Worm (Caenorhabditis elegans) whole organism, L2 larva: ENCODE results near the gene irld-23.

Experiments used
- C34F6.9 ChIP-seq: fragments of 150-350 bp; optimal IDR thresholded peaks from 2 replicates; lab custom pipeline; 2014; ENCODE audit warnings: missing biosample characterization, missing genetic modification characterization
- F13H6.1 ChIP-seq: sonication (generic microtip); optimal IDR thresholded peaks from 2 replicates; lab custom pipeline; 2016; ENCODE audit warnings: missing genetic modification characterization, missing compliant biosample characterization
- Y55F3AM.14 ChIP-seq: fragments of 200-800 bp; sonication (Bioruptor generic); optimal IDR thresholded peaks from 2 replicates; lab custom pipeline; 2018; ENCODE audit warnings: mild to moderate bottlenecking, missing genetic modification characterization, missing compliant biosample characterization
- ZK546.5 ChIP-seq: sonication (generic microtip); optimal IDR thresholded peaks from 2 replicates; lab custom pipeline; 2017; ENCODE audit warnings: missing biosample characterization, missing genetic modification characterization
- alr-1 ChIP-seq: fragments of 150-350 bp; optimal IDR thresholded peaks from 2 replicates; lab custom pipeline; 2014; ENCODE audit warnings: missing biosample characterization, missing genetic modification characterization
- aly-2 ChIP-seq: fragments of 150-350 bp; optimal IDR thresholded peaks from 2 replicates; lab custom pipeline; 2014; ENCODE audit warnings: missing biosample characterization, missing genetic modification characterization
- ama-1 ChIP-seq: fragments of 150-350 bp; optimal IDR thresholded peaks from 2 replicates; lab custom pipeline; 2018; ENCODE audit warnings: inconsistent platforms
- blmp-1 ChIP-seq: sonication (generic microtip); optimal IDR thresholded peaks from 2 replicates; lab custom pipeline; 2017; ENCODE audit warnings: missing genetic modification characterization, mild to moderate bottlenecking, missing compliant biosample characterization, antibody characterized with exemption, moderate library complexity; ENCODE audit not compliant: insufficient read depth
- ceh-16 ChIP-seq: fragments of 150-350 bp; optimal IDR thresholded peaks from 2 replicates; lab custom pipeline; 2014; ENCODE audit warnings: missing biosample characterization, missing genetic modification characterization
- ceh-82 ChIP-seq: fragments of 150-350 bp; optimal IDR thresholded peaks from 2 replicates; lab custom pipeline; 2014; ENCODE audit warnings: missing biosample characterization, missing genetic modification characterization
- crh-2 ChIP-seq: sonication (generic microtip); optimal IDR thresholded peaks from 2 replicates; lab custom pipeline; 2017; ENCODE audit warnings: missing biosample characterization, missing genetic modification characterization
- dmd-4 ChIP-seq: sonication (generic microtip); optimal IDR thresholded peaks from 2 replicates; lab custom pipeline; 2017; ENCODE audit warnings: missing biosample characterization, missing genetic modification characterization
- elt-1 ChIP-seq: fragments of 150-350 bp; optimal IDR thresholded peaks from 2 replicates; lab custom pipeline; 2014; ENCODE audit warnings: missing biosample characterization, missing genetic modification characterization
- elt-3 ChIP-seq: sonication (generic microtip); optimal IDR thresholded peaks from 2 replicates; lab custom pipeline; 2017; ENCODE audit warnings: missing biosample characterization, missing genetic modification characterization
- fos-1 ChIP-seq: fragments of 150-350 bp; optimal IDR thresholded peaks from 2 replicates; lab custom pipeline; 2014; ENCODE audit warnings: missing biosample characterization, missing genetic modification characterization
- gmeb-1 ChIP-seq: fragments of 150-350 bp; optimal IDR thresholded peaks from 2 replicates; lab custom pipeline; 2014; ENCODE audit warnings: missing biosample characterization, missing genetic modification characterization
- lin-13 ChIP-seq: fragments of 150-350 bp; optimal IDR thresholded peaks from 2 replicates; lab custom pipeline; 2014; ENCODE audit warnings: missing biosample characterization, missing genetic modification reagents, missing genetic modification characterization
- lin-39 ChIP-seq: fragments of 150-350 bp; optimal IDR thresholded peaks from 2 replicates; lab custom pipeline; 2014; ENCODE audit warnings: missing biosample characterization, missing genetic modification reagents, missing genetic modification characterization
- lsy-2 ChIP-seq, 2 experiments: fragments of 150-350 bp in 1 of 2; sonication (generic microtip) in 1 of 2; optimal IDR thresholded peaks; 2 replicates each; lab custom pipeline; 2014 to 2017; ENCODE audit warnings: missing biosample characterization in 2 of 2, missing genetic modification characterization in 2 of 2
- mab-5 ChIP-seq: fragments of 150-350 bp; optimal IDR thresholded peaks from 2 replicates; lab custom pipeline; 2014; ENCODE audit warnings: missing biosample characterization, missing genetic modification characterization
- mbf-1 ChIP-seq: sonication (generic microtip); optimal IDR thresholded peaks from 2 replicates; lab custom pipeline; 2017; ENCODE audit warnings: missing biosample characterization, missing genetic modification characterization
- mdl-1 ChIP-seq, 2 experiments: fragments of 150-350 bp in 1 of 2; sonication (generic microtip) in 1 of 2; optimal IDR thresholded peaks; 2 replicates each; lab custom pipeline; 2017; ENCODE audit warnings: missing biosample characterization in 2 of 2, missing genetic modification characterization in 2 of 2
- nhr-10 ChIP-seq: sonication (generic microtip); optimal IDR thresholded peaks from 2 replicates; lab custom pipeline; 2017; ENCODE audit warnings: missing biosample characterization, missing genetic modification characterization
- nhr-11 ChIP-seq: fragments of 150-350 bp; optimal IDR thresholded peaks from 2 replicates; lab custom pipeline; 2014; ENCODE audit warnings: missing biosample characterization, missing genetic modification characterization
- nhr-12 ChIP-seq: fragments of 150-350 bp; optimal IDR thresholded peaks from 2 replicates; lab custom pipeline; 2014; ENCODE audit warnings: missing biosample characterization, missing genetic modification characterization
- nhr-129 ChIP-seq: fragments of 150-350 bp; optimal IDR thresholded peaks from 2 replicates; lab custom pipeline; 2014; ENCODE audit warnings: missing biosample characterization, missing genetic modification characterization
- nhr-21 ChIP-seq: fragments of 150-350 bp; optimal IDR thresholded peaks from 2 replicates; lab custom pipeline; 2014; ENCODE audit warnings: missing biosample characterization, missing genetic modification characterization
- nhr-23 ChIP-seq: fragments of 150-350 bp; optimal IDR thresholded peaks from 2 replicates; lab custom pipeline; 2014; ENCODE audit warnings: missing biosample characterization, missing genetic modification reagents, missing genetic modification characterization
- nhr-237 ChIP-seq: fragments of 150-350 bp; optimal IDR thresholded peaks from 2 replicates; lab custom pipeline; 2014; ENCODE audit warnings: missing biosample characterization, missing genetic modification characterization
- nhr-25 ChIP-seq: fragments of 150-350 bp; sonication (generic microtip); optimal IDR thresholded peaks from 3 replicates; lab custom pipeline; 2014; ENCODE audit warnings: missing biosample characterization, missing genetic modification characterization
- peb-1 ChIP-seq: fragments of 150-350 bp; optimal IDR thresholded peaks from 2 replicates; lab custom pipeline; 2014; ENCODE audit warnings: missing biosample characterization, missing genetic modification characterization
- sem-4 ChIP-seq: fragments of 150-350 bp; optimal IDR thresholded peaks from 2 replicates; lab custom pipeline; 2014; ENCODE audit warnings: missing biosample characterization, missing genetic modification reagents, missing genetic modification characterization
- skn-1 ChIP-seq: sonication (generic microtip); optimal IDR thresholded peaks from 2 replicates; lab custom pipeline; 2017; ENCODE audit warnings: missing biosample characterization, missing genetic modification characterization
- sma-9 ChIP-seq, 2 experiments: fragments of 150-350 bp in 1 of 2; sonication (generic microtip) in 1 of 2; optimal IDR thresholded peaks; 2 replicates each; lab custom pipeline; 2014 to 2016; ENCODE audit warnings: missing genetic modification characterization in 2 of 2, mild to moderate bottlenecking in 1 of 2, missing biosample characterization in 1 of 2, missing compliant biosample characterization in 1 of 2, missing genetic modification reagents in 1 of 2, moderate library complexity in 1 of 2
- snpc-4 ChIP-seq: fragments of 150-350 bp; optimal IDR thresholded peaks from 2 replicates; lab custom pipeline; 2014; ENCODE audit warnings: missing biosample characterization, missing genetic modification characterization
- unc-39 ChIP-seq: fragments of 150-350 bp; optimal IDR thresholded peaks from 2 replicates; lab custom pipeline; 2014; ENCODE audit warnings: missing biosample characterization, missing genetic modification characterization
- unc-62 ChIP-seq: fragments of 150-350 bp; optimal IDR thresholded peaks from 2 replicates; lab custom pipeline; 2014; ENCODE audit warnings: missing biosample characterization, missing genetic modification reagents, missing genetic modification characterization
- zag-1 ChIP-seq: fragments of 150-350 bp; optimal IDR thresholded peaks from 2 replicates; lab custom pipeline; 2014; ENCODE audit warnings: missing biosample characterization, missing genetic modification characterization
- ztf-1 ChIP-seq: fragments of 200-800 bp; sonication (Bioruptor generic); conservative IDR thresholded peaks from 2 replicates; pipeline ENCODE4 v1.3.6; 2022; ENCODE audit warnings: missing genetic modification characterization, missing compliant biosample characterization
- ztf-4 ChIP-seq: fragments of 150-350 bp; optimal IDR thresholded peaks from 2 replicates; lab custom pipeline; 2014; ENCODE audit warnings: missing biosample characterization, missing genetic modification characterization

irld-23 gene

ce11 chrX:17041571-17041970 lies 38.9 kb downstream of the irld-23 start:
- TF ChIP-seq nhr-12 (tag; lab: Kevin White, UChicago) (no peak), nhr-23 (tag; lab: Kevin White, UChicago) (no peak), sem-4 (tag; lab: Kevin White, UChicago) (no peak), elt-1 (no peak), aly-2 (tag; lab: Kevin White, UChicago) (no peak), nhr-10 (tag; lab: Kevin White, UChicago) (no peak), lsy-2 (tag; optimal IDR thresholded peaks at IDR 0.05; lab: Kevin White, UChicago) (no peak), nhr-25 (no peak), peb-1 (no peak), nhr-129 (tag; lab: Kevin White, UChicago) (no peak), nhr-21 (no peak), ceh-82 (tag; lab: Kevin White, UChicago) (no peak), crh-2 (tag; lab: Kevin White, UChicago) (no peak), unc-62 (GFP tag; lab: Kevin White, UChicago) (no peak), gmeb-1 (tag; lab: Kevin White, UChicago) (no peak), nhr-11 (tag; lab: Kevin White, UChicago) (no peak), nhr-237 (no peak), snpc-4 (tag; lab: Kevin White, UChicago) (no peak), unc-39 (no peak)

DNA sequence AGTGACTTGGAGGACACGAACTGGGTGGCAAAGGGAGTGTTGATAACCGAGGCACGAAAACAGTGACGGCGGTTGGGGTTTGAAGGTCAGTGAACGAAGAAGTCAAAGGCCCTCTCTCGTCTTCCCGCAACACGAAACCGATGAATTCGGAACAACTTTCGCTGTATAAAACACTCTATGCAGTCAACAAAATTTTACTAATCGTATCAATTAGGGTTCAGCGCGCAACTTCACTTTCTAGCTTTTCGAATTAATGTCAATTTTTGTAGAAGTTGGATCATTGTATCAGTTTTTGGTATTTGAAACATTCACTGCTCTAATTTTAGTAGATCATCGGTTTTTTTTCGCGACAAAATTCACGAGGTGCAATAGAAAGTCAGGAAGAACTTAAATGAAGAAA lies 41.9 kb downstream of the irld-23 start:
- TF ChIP-seq C34F6.9 (tag; lab: Kevin White, UChicago) (no peak), alr-1 (tag; lab: Kevin White, UChicago) (no peak), crh-2 (tag; lab: Kevin White, UChicago) (no peak), unc-62 (GFP tag; lab: Kevin White, UChicago) (no peak), blmp-1 (tag; lab: Kevin White, UChicago) (no peak), sma-9 (GFP tag; optimal IDR thresholded peaks at IDR 0.05; lab: Kevin White, UChicago) (no peak), sma-9 (tag; optimal IDR thresholded peaks at IDR 0.05; lab: Kevin White, UChicago) (no peak), nhr-237 (no peak)

ce11 chrX:17034773-17035172 lies 45.7 kb downstream of the irld-23 start:
- TF ChIP-seq ztf-4 (no peak), lsy-2 (tag; optimal IDR thresholded peaks at IDR 0.05; lab: Kevin White, UChicago) (peak in 1 of 2 experiments; percentile 14), fos-1 (tag; lab: Kevin White, UChicago) (no peak), nhr-21 (no peak)

DNA sequence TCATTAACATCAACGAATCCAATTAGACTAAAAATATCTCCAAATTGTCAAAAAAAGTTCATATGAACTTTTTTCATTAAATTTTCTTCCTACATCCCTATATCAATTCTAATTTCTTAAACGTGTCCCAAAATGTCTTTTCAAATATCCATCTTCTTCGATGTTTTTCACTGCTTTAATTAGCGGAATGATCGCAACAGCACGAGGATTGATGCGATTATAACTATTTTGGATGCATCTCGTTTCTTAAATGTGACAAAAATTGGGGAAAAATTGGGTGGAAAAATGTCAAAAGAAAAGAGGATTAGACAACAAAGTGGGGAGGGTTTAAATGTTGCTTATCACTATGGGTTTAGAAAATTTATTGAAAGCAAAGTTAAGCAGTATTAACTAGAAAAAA lies 46.3 kb downstream of the irld-23 start:
- peak; percentile 54 for TF ChIP-seq sem-4 (tag; lab: Kevin White, UChicago)
- TF ChIP-seq crh-2 (tag; lab: Kevin White, UChicago): no peak
- TF ChIP-seq sma-9 (GFP tag; optimal IDR thresholded peaks at IDR 0.05; lab: Kevin White, UChicago): peak; percentile 21
- TF ChIP-seq sma-9 (tag; optimal IDR thresholded peaks at IDR 0.05; lab: Kevin White, UChicago): no peak

- TF ChIP-seq nhr-12 (tag; lab: Kevin White, UChicago) (no peak), sma-9 (GFP tag; optimal IDR thresholded peaks at IDR 0.05; lab: Kevin White, UChicago) (peak; percentile 66), sma-9 (tag; optimal IDR thresholded peaks at IDR 0.05; lab: Kevin White, UChicago) (no peak), gmeb-1 (tag; lab: Kevin White, UChicago) (peak; percentile 7), skn-1 (no peak), F13H6.1 (peak; percentile 86), nhr-129 (tag; lab: Kevin White, UChicago) (peak; percentile 85), nhr-10 (tag; lab: Kevin White, UChicago) (no peak), nhr-21 (peak; percentile 48), ceh-16 (tag; lab: Kevin White, UChicago) (peak; percentile 65), ztf-1 (no peak), ama-1 (lab: Kevin White, UChicago) (no peak), blmp-1 (tag; lab: Kevin White, UChicago) (peak; percentile 85), Y55F3AM.14 (GFP tag; lab: Kevin White, UChicago) (peak; percentile 82), crh-2 (tag; lab: Kevin White, UChicago) (peak; percentile 67), elt-1 (no peak), mbf-1 (no peak), dmd-4 (tag; lab: Kevin White, UChicago) (no peak), snpc-4 (tag; lab: Kevin White, UChicago) (no peak), peb-1 (no peak), ceh-82 (tag; lab: Kevin White, UChicago) (no peak), elt-3 (tag; lab: Kevin White, UChicago) (no peak), ZK546.5 (tag; lab: Kevin White, UChicago) (no peak), nhr-237 (no peak), lin-13 (GFP tag; lab: Kevin White, UChicago) (peak; percentile 72), nhr-23 (tag; lab: Kevin White, UChicago) (no peak), unc-39 (no peak), unc-62 (GFP tag; lab: Kevin White, UChicago) (no peak), mdl-1 (tag; optimal IDR thresholded peaks at IDR 0.05; lab: Kevin White, UChicago) (peak in 1 of 2 experiments; percentile 1), zag-1 (peak; percentile 49), nhr-11 (tag; lab: Kevin White, UChicago) (no peak), alr-1 (tag; lab: Kevin White, UChicago) (no peak), sem-4 (tag; lab: Kevin White, UChicago) (no peak), lin-39 (tag; lab: Kevin White, UChicago) (no peak), mab-5 (tag; lab: Kevin White, UChicago) (peak; percentile 34), aly-2 (tag; lab: Kevin White, UChicago) (no peak)
Observed at ce11 chrX:17030169-17030914, 50.1 kb downstream of the irld-23 start, which contains the start of gene ptrn-1. Gene ptrn-1 (minus strand): TSS chrX:17030219.
